Fruit fly (Drosophila melanogaster) whole organism, embryonic: ENCODE data around the gene Dlip2.

Experiments
- ATbp ChIP-seq: fragments of 200-800 bp; sonication (Bioruptor generic); optimal IDR thresholded peaks from 2 replicates; lab custom pipeline; 2017; ENCODE audit warnings: missing biosample characterization, mild to moderate bottlenecking, missing genetic modification characterization, missing genetic modification reagents
- Asciz ChIP-seq: fragments of 200-800 bp; sonication (Bioruptor generic); optimal IDR thresholded peaks from 2 replicates; lab custom pipeline; 2017; ENCODE audit warnings: missing biosample characterization, mild to moderate bottlenecking, missing genetic modification characterization, missing genetic modification reagents
- Blimp-1 ChIP-seq: fragments of 200-800 bp; sonication (Bioruptor generic); optimal IDR thresholded peaks from 3 replicates; lab custom pipeline; 2018; ENCODE audit warnings: missing biosample characterization, missing genetic modification characterization, mild to moderate bottlenecking, moderate library complexity, missing genetic modification reagents
- CG10274 ChIP-seq: fragments of 200-800 bp; sonication (Bioruptor generic); optimal IDR thresholded peaks from 3 replicates; lab custom pipeline; 2017; ENCODE audit warnings: missing biosample characterization, mild to moderate bottlenecking, missing genetic modification characterization
- CG11456 ChIP-seq: fragments of 200-800 bp; sonication (Bioruptor generic); IDR thresholded peaks from 3 replicates; pipeline ENCODE4 v1.3.6; 2022; ENCODE audit warnings: missing biosample characterization, missing genetic modification characterization
- CG12391 ChIP-seq: fragments of 200-800 bp; sonication (Bioruptor generic); optimal IDR thresholded peaks from 3 replicates; lab custom pipeline; 2018; ENCODE audit warnings: missing biosample characterization, mild to moderate bottlenecking, missing genetic modification characterization, moderate library complexity
- CG13624 ChIP-seq: fragments of 200-800 bp; sonication (Bioruptor generic); optimal IDR thresholded peaks from 2 replicates; lab custom pipeline; 2016; ENCODE audit warnings: missing biosample characterization, missing genetic modification characterization
- CG15514 ChIP-seq: fragments of 200-800 bp; sonication (Bioruptor generic); optimal IDR thresholded peaks from 3 replicates; lab custom pipeline; 2017; ENCODE audit warnings: missing biosample characterization, missing genetic modification characterization, mild to moderate bottlenecking, moderate library complexity, missing genetic modification reagents
- CG16815 ChIP-seq: fragments of 200-800 bp; sonication (Bioruptor generic); optimal IDR thresholded peaks from 3 replicates; lab custom pipeline; 2017; ENCODE audit warnings: missing biosample characterization, mild to moderate bottlenecking, missing genetic modification characterization
- CG17829 ChIP-seq: fragments of 200-800 bp; optimal IDR thresholded peaks from 2 replicates; lab custom pipeline; 2019; ENCODE audit warnings: missing biosample characterization, mild to moderate bottlenecking, missing genetic modification characterization, moderate library complexity
- CG2199 ChIP-seq: fragments of 200-800 bp; sonication (Bioruptor generic); IDR thresholded peaks from 3 replicates; pipeline ENCODE4 v1.3.6; 2022; ENCODE audit warnings: missing biosample characterization, missing genetic modification characterization
- CG34376 ChIP-seq: fragments of 200-800 bp; sonication (Bioruptor generic); optimal IDR thresholded peaks from 2 replicates; lab custom pipeline; 2018; ENCODE audit warnings: missing biosample characterization, mild to moderate bottlenecking, missing genetic modification characterization
- CG3995 ChIP-seq: fragments of 200-800 bp; sonication (Bioruptor generic); optimal IDR thresholded peaks from 3 replicates; lab custom pipeline; 2016; ENCODE audit warnings: missing biosample characterization, missing genetic modification characterization
- CG6254 ChIP-seq: fragments of 200-800 bp; sonication (Bioruptor generic); optimal IDR thresholded peaks from 3 replicates; lab custom pipeline; 2017; ENCODE audit warnings: mild to moderate bottlenecking, missing biosample characterization, missing genetic modification reagents, missing genetic modification characterization
- CG6683 ChIP-seq: fragments of 200-800 bp; sonication (Bioruptor generic); optimal IDR thresholded peaks from 2 replicates; lab custom pipeline; 2017; ENCODE audit warnings: missing biosample characterization, mild to moderate bottlenecking, missing genetic modification characterization, missing genetic modification reagents
- CG8089 ChIP-seq: fragments of 200-800 bp; sonication (Bioruptor generic); optimal IDR thresholded peaks from 3 replicates; lab custom pipeline; 2016; ENCODE audit warnings: missing biosample characterization, missing genetic modification characterization
- CG9609 ChIP-seq: fragments of 200-800 bp; sonication (Bioruptor generic); optimal IDR thresholded peaks from 3 replicates; lab custom pipeline; 2016; ENCODE audit warnings: missing biosample characterization, missing genetic modification characterization
- CkIIα-i1 ChIP-seq: fragments of 200-800 bp; sonication (Bioruptor generic); IDR thresholded peaks from 2 replicates; pipeline ENCODE4 v1.3.6; 2022; ENCODE audit warnings: missing biosample characterization, missing genetic modification characterization
- Dek ChIP-seq: fragments of 200-800 bp; sonication (Bioruptor generic); optimal IDR thresholded peaks from 3 replicates; lab custom pipeline; 2019; ENCODE audit warnings: missing biosample characterization, mild to moderate bottlenecking, missing genetic modification characterization, moderate library complexity
- Dp ChIP-seq: fragments of 200-800 bp; sonication (Bioruptor generic); optimal IDR thresholded peaks from 2 replicates; lab custom pipeline; 2018; ENCODE audit warnings: missing biosample characterization, mild to moderate bottlenecking, missing genetic modification characterization, moderate library complexity
- Hey ChIP-seq: fragments of 200-800 bp; sonication (Bioruptor generic); optimal IDR thresholded peaks from 3 replicates; lab custom pipeline; 2018; ENCODE audit warnings: missing biosample characterization, mild to moderate bottlenecking, missing genetic modification characterization
- Hmr ChIP-seq: fragments of 200-800 bp; sonication (Bioruptor generic); optimal IDR thresholded peaks from 3 replicates; lab custom pipeline; 2017; ENCODE audit warnings: mild to moderate bottlenecking, missing biosample characterization, missing genetic modification reagents, missing genetic modification characterization
- Hr3 ChIP-seq: fragments of 200-800 bp; sonication (Bioruptor generic); optimal IDR thresholded peaks from 3 replicates; lab custom pipeline; 2016; ENCODE audit warnings: missing biosample characterization, missing genetic modification characterization
- Hr78 ChIP-seq, 2 experiments: fragments of 200-800 bp in 1 of 2; fragments of >200 bp in 1 of 2; sonication (Bioruptor generic) in 1 of 2; optimal IDR thresholded peaks; 2 replicates each; lab custom pipeline; 2017 to 2019; ENCODE audit warnings: missing biosample characterization in 2 of 2, missing genetic modification characterization in 2 of 2, mild to moderate bottlenecking in 1 of 2, moderate library complexity in 1 of 2
- Mad ChIP-seq: fragments of 200-800 bp; sonication (Bioruptor generic); optimal IDR thresholded peaks from 2 replicates; lab custom pipeline; 2016; ENCODE audit warnings: missing biosample characterization, missing genetic modification characterization
- NC2α ChIP-seq: fragments of 200-800 bp; sonication (Bioruptor generic); optimal IDR thresholded peaks from 2 replicates; lab custom pipeline; 2016; ENCODE audit warnings: missing biosample characterization, missing genetic modification characterization
- NFAT ChIP-seq: fragments of 200-800 bp; sonication (Bioruptor generic); IDR thresholded peaks from 2 replicates; pipeline ENCODE4 v1.3.6; 2022; ENCODE audit warnings: missing biosample characterization, missing genetic modification characterization
- NfI ChIP-seq: fragments of 200-800 bp; sonication (Bioruptor generic); optimal IDR thresholded peaks from 3 replicates; lab custom pipeline; 2018; ENCODE audit warnings: missing biosample characterization, mild to moderate bottlenecking, missing genetic modification characterization, moderate library complexity
- Scr ChIP-seq: fragments of 200-800 bp; sonication (Bioruptor generic); IDR thresholded peaks from 2 replicates; pipeline ENCODE4 v1.3.6; 2022; ENCODE audit warnings: missing biosample characterization, missing genetic modification characterization; ENCODE audit not compliant: partially characterized antibody
- TFAM ChIP-seq: fragments of 200-800 bp; sonication (Bioruptor generic); optimal IDR thresholded peaks from 2 replicates; lab custom pipeline; 2017; ENCODE audit warnings: missing biosample characterization, missing genetic modification characterization, inconsistent platforms
- bbx ChIP-seq: fragments of 200-800 bp; sonication (Bioruptor generic); IDR thresholded peaks from 2 replicates; pipeline ENCODE4 v1.3.6; 2022; ENCODE audit warnings: missing biosample characterization, missing genetic modification characterization; ENCODE audit not compliant: partially characterized antibody
- btn ChIP-seq: fragments of 200-800 bp; sonication (Bioruptor generic); optimal IDR thresholded peaks from 2 replicates; lab custom pipeline; 2016; ENCODE audit warnings: missing biosample characterization, missing genetic modification characterization
- cato ChIP-seq: fragments of 200-800 bp; sonication (Bioruptor generic); optimal IDR thresholded peaks from 2 replicates; lab custom pipeline; 2016; ENCODE audit warnings: missing biosample characterization, missing genetic modification characterization, borderline replicate concordance
- chm ChIP-seq: fragments of 200-800 bp; sonication (Bioruptor generic); IDR thresholded peaks from 2 replicates; pipeline ENCODE4 v1.3.6; 2022; ENCODE audit warnings: missing biosample characterization, missing genetic modification characterization
- esg ChIP-seq: fragments of 200-800 bp; sonication (Bioruptor generic); conservative IDR thresholded peaks from 2 replicates; pipeline ENCODE4 v1.3.6; 2022; ENCODE audit warnings: missing biosample characterization, missing genetic modification characterization
- fd3F ChIP-seq: fragments of 200-800 bp; sonication (Bioruptor generic); optimal IDR thresholded peaks from 2 replicates; lab custom pipeline; 2018; ENCODE audit warnings: missing biosample characterization, mild to moderate bottlenecking, missing genetic modification characterization, moderate library complexity
- fu2 ChIP-seq: fragments of 200-800 bp; sonication (Bioruptor generic); optimal IDR thresholded peaks from 2 replicates; lab custom pipeline; 2016; ENCODE audit warnings: missing biosample characterization, missing genetic modification characterization
- grau ChIP-seq: fragments of 200-800 bp; optimal IDR thresholded peaks from 3 replicates; lab custom pipeline; 2019; ENCODE audit warnings: missing biosample characterization, mild to moderate bottlenecking, missing genetic modification characterization, moderate library complexity
- gsb ChIP-seq: fragments of 200-800 bp; sonication (Bioruptor generic); IDR thresholded peaks from 2 replicates; pipeline ENCODE4 v1.3.6; 2022; ENCODE audit warnings: missing biosample characterization, missing genetic modification characterization
- gt ChIP-seq: fragments of 200-800 bp; sonication (Bioruptor generic); IDR thresholded peaks from 2 replicates; pipeline ENCODE4 v1.3.6; 2022; ENCODE audit warnings: missing biosample characterization, missing genetic modification characterization
- kah ChIP-seq: fragments of 200-800 bp; sonication (Bioruptor generic); optimal IDR thresholded peaks from 2 replicates; lab custom pipeline; 2018; ENCODE audit warnings: missing biosample characterization, mild to moderate bottlenecking, missing genetic modification characterization
- lmd ChIP-seq: fragments of 200-800 bp; sonication (Bioruptor generic); IDR thresholded peaks from 2 replicates; pipeline ENCODE4 v1.3.6; 2022; ENCODE audit warnings: missing biosample characterization, missing genetic modification characterization
- maf-S ChIP-seq: fragments of 200-800 bp; sonication (Bioruptor generic); optimal IDR thresholded peaks from 2 replicates; lab custom pipeline; 2016; ENCODE audit warnings: missing biosample characterization, missing genetic modification characterization
- nau ChIP-seq: fragments of 200-800 bp; sonication (Bioruptor generic); optimal IDR thresholded peaks from 3 replicates; lab custom pipeline; 2017; ENCODE audit warnings: missing biosample characterization, mild to moderate bottlenecking, missing genetic modification characterization, missing genetic modification reagents
- nerfin-1 ChIP-seq: fragments of 200-800 bp; sonication (Bioruptor generic); optimal IDR thresholded peaks from 3 replicates; lab custom pipeline; 2019; ENCODE audit warnings: missing biosample characterization, mild to moderate bottlenecking, missing genetic modification characterization, moderate library complexity
- oc ChIP-seq: fragments of 200-800 bp; sonication (Bioruptor generic); optimal IDR thresholded peaks from 2 replicates; lab custom pipeline; 2018; ENCODE audit warnings: missing biosample characterization, mild to moderate bottlenecking, missing genetic modification characterization, moderate library complexity
- pho ChIP-seq: fragments of 200-800 bp; sonication (Bioruptor generic); optimal IDR thresholded peaks from 2 replicates; lab custom pipeline; 2016; ENCODE audit warnings: missing biosample characterization, missing genetic modification characterization
- pnt ChIP-seq: fragments of 200-800 bp; sonication (Bioruptor generic); optimal IDR thresholded peaks from 3 replicates; lab custom pipeline; 2016; ENCODE audit warnings: missing biosample characterization, missing genetic modification characterization
- psq ChIP-seq: fragments of 200-800 bp; sonication (Bioruptor generic); optimal IDR thresholded peaks from 2 replicates; lab custom pipeline; 2017; ENCODE audit warnings: missing biosample characterization, missing genetic modification characterization
- so ChIP-seq: fragments of 200-800 bp; sonication (Bioruptor generic); IDR thresholded peaks from 3 replicates; pipeline ENCODE4 v1.3.6; 2022; ENCODE audit warnings: missing biosample characterization, missing genetic modification characterization

Gene Dlip2

dm6 chr3R:4664947-4665346 is 19.5 kb upstream of the Dlip2 start (continued):
- TF ChIP-seq NC2α (GFP tag; lab: Kevin White, UChicago) (no peak), CG11456 (GFP tag; lab: Robert Waterston, UW) (no peak; the same call in 1 of the 3 replicates), Mad (GFP tag; lab: Kevin White, UChicago) (no peak), CG9609 (no peak), psq (GFP tag; lab: Kevin White, UChicago) (no peak), CG2199 (GFP tag; lab: Robert Waterston, UW) (peak; percentile 52; the same call in 1 of the 3 replicates), CG13624 (no peak), CG8089 (GFP tag; lab: Kevin White, UChicago) (peak; percentile 16), Hey (no peak), Dek (tag; lab: Kevin White, UChicago) (no peak), bbx (GFP tag; lab: Robert Waterston, UW) (no peak), cato (peak; percentile 39), so (GFP tag; lab: Robert Waterston, UW) (0 out of 3 replicates have a peak, but pooled peaks have one; percentile 44), CG34376 (GFP tag; lab: Kevin White, UChicago) (peak; percentile 48), lmd (GFP tag; lab: Robert Waterston, UW) (peak; percentile 24; the same call in 1 of the 2 replicates), NFAT (GFP tag; lab: Robert Waterston, UW) (0 out of 2 replicates have a peak, but pooled peaks have one; percentile 12), ATbp (GFP tag; lab: Kevin White, UChicago) (peak; percentile 99), Scr (GFP tag; lab: Robert Waterston, UW) (no peak), CkIIα-i1 (GFP tag; lab: Robert Waterston, UW) (no peak), fd3F (GFP tag; lab: Kevin White, UChicago) (no peak), CG6683 (peak; percentile 80), CG6254 (GFP tag; lab: Kevin White, UChicago) (peak; percentile 92), oc (no peak), nau (GFP tag; lab: Kevin White, UChicago) (peak; percentile 93), nerfin-1 (tag; lab: Kevin White, UChicago) (peak; percentile 90), pho (no peak), gsb (GFP tag; lab: Robert Waterston, UW) (peak; percentile 61), Hr78 (GFP tag; optimal IDR thresholded peaks at IDR 0.05; lab: Kevin White, UChicago) (peak in 1 of 2 experiments; percentile 5), CG10274 (GFP tag; lab: Kevin White, UChicago) (peak; percentile 60), Dp (GFP tag; lab: Kevin White, UChicago) (no peak), btn (GFP tag; lab: Kevin White, UChicago) (peak; percentile 71), Hmr (peak; percentile 90), CG16815 (GFP tag; lab: Kevin White, UChicago) (no peak), fu2 (GFP tag; lab: Kevin White, UChicago) (no peak), CG15514 (GFP tag; lab: Kevin White, UChicago) (peak; percentile 80), CG3995 (GFP tag; lab: Kevin White, UChicago) (no peak), kah (GFP tag; lab: Kevin White, UChicago) (peak; percentile 31), gt (GFP tag; lab: Robert Waterston, UW) (peak; percentile 33; the same call in 1 of the 2 replicates), Blimp-1 (GFP tag; lab: Kevin White, UChicago) (peak; percentile 93), pnt (peak; percentile 71), grau (no peak), CG17829 (tag; lab: Kevin White, UChicago) (peak; percentile 74), Asciz (GFP tag; lab: Kevin White, UChicago) (peak; percentile 97), Hr3 (no peak), maf-S (GFP tag; lab: Kevin White, UChicago) (peak; percentile 71), TFAM (GFP tag; lab: Kevin White, UChicago) (peak; percentile 78), NfI (GFP tag; lab: Kevin White, UChicago) (peak; percentile 39), esg (GFP tag; lab: Robert Waterston, UW) (no peak), chm (GFP tag; lab: Robert Waterston, UW) (peak; percentile 56), CG12391 (tag; lab: Kevin White, UChicago) (no peak)
